Worm (Caenorhabditis elegans): ENCODE results near the gene C13A10.2.

- TF ChIP-seq pes-1 (GFP tag; IDR thresholded peaks at IDR 0.05), result no peak
- no peak for TF ChIP-seq scrt-1 (GFP tag; IDR thresholded peaks at IDR 0.05)
- no peak for TF ChIP-seq ceh-36 (tag; optimal IDR thresholded peaks at IDR 0.05)
- no peak for TF ChIP-seq tbx-37 (GFP tag; conservative IDR thresholded peaks at IDR 0.05)
- no peak for TF ChIP-seq flt-1 (GFP tag; IDR thresholded peaks at IDR 0.05)
These were observed 15.2 kb upstream of the C13A10.2 start for ce11 chrII:1372966-1373365.

All from whole organism, early embryonic.